Fruit fly (Drosophila melanogaster) whole organism, embryonic: ENCODE data around the gene esc.

Experiments
- CG8281 ChIP-seq: fragments of 200-800 bp; sonication (Bioruptor generic); optimal IDR thresholded peaks from 2 replicates; lab custom pipeline; 2018; ENCODE audit warnings: missing biosample characterization, mild to moderate bottlenecking, missing genetic modification characterization, moderate library complexity
- eyg ChIP-seq: fragments of 200-800 bp; sonication (Bioruptor generic); optimal IDR thresholded peaks from 3 replicates; lab custom pipeline; 2016; ENCODE audit warnings: missing biosample characterization, missing genetic modification characterization
- lola ChIP-seq, 3 experiments: fragments of >200 bp in 2 of 3; fragments of 200-800 bp in 1 of 3; sonication (Bioruptor generic) in 1 of 3; optimal IDR thresholded peaks; 2 replicates each; lab custom pipeline; 2017 to 2019; ENCODE audit warnings: missing biosample characterization in 3 of 3, missing genetic modification characterization in 3 of 3, mild to moderate bottlenecking in 1 of 3, moderate library complexity in 1 of 3
- oc ChIP-seq: fragments of 200-800 bp; sonication (Bioruptor generic); optimal IDR thresholded peaks from 2 replicates; lab custom pipeline; 2018; ENCODE audit warnings: missing biosample characterization, mild to moderate bottlenecking, missing genetic modification characterization, moderate library complexity
- phol ChIP-seq: fragments of 200-800 bp; sonication (Bioruptor generic); optimal IDR thresholded peaks from 3 replicates; lab custom pipeline; 2018; ENCODE audit warnings: missing biosample characterization, mild to moderate bottlenecking, missing genetic modification characterization, moderate library complexity
- sc ChIP-seq, 3 experiments: fragments of >200 bp in 2 of 3; fragments of 200-800 bp in 1 of 3; sonication (Bioruptor generic) in 1 of 3; optimal IDR thresholded peaks; 2 replicates in 2 of 3; 3 replicates in 1 of 3; lab custom pipeline; 2017; ENCODE audit warnings: mild to moderate bottlenecking in 1 of 3, missing biosample characterization in 1 of 3, missing genetic modification characterization in 1 of 3, missing genetic modification reagents in 1 of 3
- tx ChIP-seq: fragments of 200-800 bp; sonication (Bioruptor generic); optimal IDR thresholded peaks from 2 replicates; lab custom pipeline; 2016; ENCODE audit warnings: missing biosample characterization, missing genetic modification characterization

DNA sequence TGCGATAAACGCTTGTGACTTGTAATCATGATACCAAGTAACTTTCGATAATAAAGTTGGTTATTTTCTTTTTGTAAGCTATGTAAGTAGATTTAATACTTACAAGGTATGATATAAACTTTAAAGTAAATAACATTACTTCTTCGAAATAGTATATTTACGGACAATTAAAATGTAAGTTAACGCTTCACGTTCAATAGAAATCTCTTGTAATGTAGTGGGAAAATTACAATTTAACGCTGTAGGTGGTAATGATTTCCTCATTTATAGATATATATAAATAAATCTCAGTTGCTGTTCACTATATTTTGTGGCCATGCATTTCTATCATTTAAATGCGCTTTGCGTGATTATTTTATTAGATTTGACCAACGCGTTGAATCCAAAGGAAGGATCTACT is 8.2 kb upstream of the esc start, which contains the start of gene Sfp33A2:
- no peak for TF ChIP-seq eyg
- TF ChIP-seq CG8281, result no peak
- no peak for TF ChIP-seq tx (GFP tag; lab: Kevin White, UChicago)
- no peak for TF ChIP-seq oc (tag; lab: Kevin White, UChicago)
- TF ChIP-seq lola (GFP tag; optimal IDR thresholded peaks at IDR 0.05; lab: Kevin White, UChicago), result no peak
- no peak for TF ChIP-seq sc (optimal IDR thresholded peaks at IDR 0.05; lab: Kevin White, UChicago)
- TF ChIP-seq sc (GFP tag; optimal IDR thresholded peaks at IDR 0.05; lab: Kevin White, UChicago), result no peak
- no peak for TF ChIP-seq phol
